Worm (Caenorhabditis elegans) whole organism, late embryonic: Measurements from ENCODE around the gene lin-24.

Source experiments
- ama-1 ChIP-seq: fragments of 150-350 bp; optimal IDR thresholded peaks from 2 replicates; lab custom pipeline; 2014
- ceh-48 ChIP-seq: sonication (generic microtip); optimal IDR thresholded peaks from 2 replicates; lab custom pipeline; 2016; ENCODE audit warnings: missing genetic modification characterization, inconsistent platforms, missing compliant biosample characterization
- che-1 ChIP-seq: sonication (generic microtip); optimal IDR thresholded peaks from 2 replicates; lab custom pipeline; 2016; ENCODE audit warnings: mild to moderate bottlenecking, missing genetic modification characterization, missing compliant biosample characterization
- dve-1 ChIP-seq: sonication (generic microtip); optimal IDR thresholded peaks from 2 replicates; lab custom pipeline; 2017; ENCODE audit warnings: antibody characterized with exemption, mild to moderate bottlenecking, missing genetic modification characterization, missing compliant biosample characterization
- gmeb-2 ChIP-seq: sonication (generic microtip); optimal IDR thresholded peaks from 2 replicates; lab custom pipeline; 2016; ENCODE audit warnings: missing genetic modification characterization, inconsistent platforms, missing compliant biosample characterization
- hlh-15 ChIP-seq: sonication (generic microtip); optimal IDR thresholded peaks from 2 replicates; lab custom pipeline; 2016; ENCODE audit warnings: missing genetic modification characterization, missing compliant biosample characterization
- pat-9 ChIP-seq: fragments of 200-800 bp; sonication (Bioruptor generic); optimal IDR thresholded peaks from 2 replicates; lab custom pipeline; 2018; ENCODE audit warnings: mild to moderate bottlenecking, missing genetic modification characterization, moderate library complexity, missing compliant biosample characterization
- pha-2 ChIP-seq: sonication (generic microtip); optimal IDR thresholded peaks from 2 replicates; lab custom pipeline; 2017; ENCODE audit warnings: mild to moderate bottlenecking, missing genetic modification characterization, missing compliant biosample characterization
- pha-4 ChIP-seq: fragments of 150-350 bp; optimal IDR thresholded peaks from 2 replicates; lab custom pipeline; 2018; ENCODE audit warnings: missing biosample characterization, missing genetic modification reagents, missing genetic modification characterization
- sox-4 ChIP-seq: sonication (generic microtip); optimal IDR thresholded peaks from 2 replicates; lab custom pipeline; 2017; ENCODE audit warnings: mild to moderate bottlenecking, missing genetic modification characterization, inconsistent platforms, missing compliant biosample characterization

- TF ChIP-seq che-1 (tag; lab: Kevin White, UChicago) (peak; percentile 49), ceh-48 (tag; lab: Kevin White, UChicago) (peak; percentile 36), ama-1 (lab: Kevin White, UChicago) (no peak), gmeb-2 (tag; lab: Kevin White, UChicago) (peak; percentile 68), hlh-15 (peak; percentile 38), pha-4 (tag; lab: Kevin White, UChicago) (no peak), pat-9 (tag; lab: Kevin White, UChicago) (peak; percentile 76), pha-2 (peak; percentile 60), dve-1 (tag; lab: Kevin White, UChicago) (no peak), sox-4 (tag; lab: Kevin White, UChicago) (peak; percentile 45)
These were observed 42.8 kb upstream of the lin-24 start for ce11 chrIV:12086498-12086897.
